Worm (Caenorhabditis elegans) whole organism, L1 larva: ENCODE data around the gene F43E2.6.

Source experiments
- C16A3.4 ChIP-seq: fragments of 150-350 bp; optimal IDR thresholded peaks from 2 replicates; lab custom pipeline; 2014; ENCODE audit warnings: missing biosample characterization, missing genetic modification characterization
- Y116A8C.19 ChIP-seq: sonication (generic microtip); optimal IDR thresholded peaks from 2 replicates; lab custom pipeline; 2016; ENCODE audit warnings: missing compliant biosample characterization, missing genetic modification characterization, borderline replicate concordance
- alr-1 ChIP-seq: fragments of 200-800 bp; sonication (Bioruptor generic); optimal IDR thresholded peaks from 2 replicates; lab custom pipeline; 2018; ENCODE audit warnings: borderline replicate concordance, mild to moderate bottlenecking, missing genetic modification characterization, missing compliant biosample characterization
- ama-1 ChIP-seq: fragments of 150-350 bp; optimal IDR thresholded peaks from 2 replicates; lab custom pipeline; 2014
- blmp-1 ChIP-seq: fragments of 150-350 bp; optimal IDR thresholded peaks from 2 replicates; lab custom pipeline; 2014; ENCODE audit warnings: missing biosample characterization, missing genetic modification characterization
- ceh-90 ChIP-seq: sonication (generic microtip); optimal IDR thresholded peaks from 2 replicates; lab custom pipeline; 2016; ENCODE audit warnings: missing genetic modification characterization, missing compliant biosample characterization
- dpl-1 ChIP-seq, 3 experiments: fragments of 150-350 bp in 2 of 3; sonication (generic microtip) in 1 of 3; optimal IDR thresholded peaks; 2 replicates each; lab custom pipeline; 2014 to 2017; ENCODE audit warnings: missing biosample characterization in 3 of 3, missing genetic modification characterization in 3 of 3, missing genetic modification reagents in 3 of 3
- dsc-1 ChIP-seq: sonication (generic microtip); optimal IDR thresholded peaks from 2 replicates; lab custom pipeline; 2016; ENCODE audit warnings: mild to moderate bottlenecking, missing genetic modification characterization, missing compliant biosample characterization
- efl-1 ChIP-seq, 4 experiments: fragments of 150-350 bp; optimal IDR thresholded peaks in 3 of 4; peaks in 1 of 4; 1 replicate in 1 of 4; 2 replicates in 3 of 4; lab custom pipeline; 2014; ENCODE audit warnings: missing biosample characterization in 2 of 4, missing genetic modification characterization in 2 of 4, missing genetic modification reagents in 2 of 4
- egl-13 ChIP-seq: sonication (generic microtip); optimal IDR thresholded peaks from 2 replicates; lab custom pipeline; 2016; ENCODE audit warnings: missing genotype, missing genetic modification reagents, missing genetic modification characterization, missing compliant biosample characterization
- egl-27 ChIP-seq, 2 experiments: fragments of 150-350 bp in 1 of 2; sonication (generic microtip); optimal IDR thresholded peaks; 3 replicates each; lab custom pipeline; 2017 to 2018; ENCODE audit warnings: missing biosample characterization in 2 of 2, missing genetic modification characterization in 2 of 2, missing genetic modification reagents in 2 of 2
- ets-5 ChIP-seq: fragments of 200-800 bp; sonication (Bioruptor generic); IDR thresholded peaks from 2 replicates; pipeline ENCODE4 v1.3.6; 2022; ENCODE audit warnings: missing genetic modification characterization, missing compliant biosample characterization
- hlh-17 ChIP-seq: fragments of 200-800 bp; sonication (Bioruptor generic); optimal IDR thresholded peaks from 2 replicates; lab custom pipeline; 2018; ENCODE audit warnings: missing genetic modification characterization, mild to moderate bottlenecking, missing compliant biosample characterization, moderate library complexity, borderline replicate concordance
- hlh-4 ChIP-seq: sonication (generic microtip); optimal IDR thresholded peaks from 2 replicates; lab custom pipeline; 2016; ENCODE audit warnings: mild to moderate bottlenecking, missing genetic modification characterization, missing compliant biosample characterization
- lin-14 ChIP-seq: fragments of 200-800 bp; sonication (Bioruptor generic); optimal IDR thresholded peaks from 2 replicates; lab custom pipeline; 2018; ENCODE audit warnings: mild to moderate bottlenecking, missing genetic modification characterization, moderate library complexity, missing compliant biosample characterization
- mdl-1 ChIP-seq, 2 experiments: fragments of 150-350 bp; optimal IDR thresholded peaks; 2 replicates each; lab custom pipeline; 2014 to 2017; ENCODE audit warnings: missing biosample characterization in 2 of 2, missing genetic modification characterization in 2 of 2, inconsistent platforms in 1 of 2
- mef-2 ChIP-seq: fragments of 150-350 bp; optimal IDR thresholded peaks from 2 replicates; lab custom pipeline; 2014; ENCODE audit warnings: missing biosample characterization, missing genetic modification characterization
- mep-1 ChIP-seq: fragments of 150-350 bp; optimal IDR thresholded peaks from 2 replicates; lab custom pipeline; 2014; ENCODE audit warnings: missing biosample characterization, missing genetic modification characterization
- nhr-12 ChIP-seq: sonication (generic microtip); optimal IDR thresholded peaks from 2 replicates; lab custom pipeline; 2017; ENCODE audit warnings: missing biosample characterization, missing genetic modification characterization
- nhr-19 ChIP-seq: fragments of 200-800 bp; sonication (Bioruptor generic); conservative IDR thresholded peaks from 2 replicates; pipeline ENCODE4 v1.3.6; 2022; ENCODE audit warnings: missing genetic modification characterization, missing compliant biosample characterization
- nhr-20 ChIP-seq: sonication (generic microtip); optimal IDR thresholded peaks from 2 replicates; lab custom pipeline; 2016; ENCODE audit warnings: mild to moderate bottlenecking, missing genetic modification characterization, missing compliant biosample characterization
- nhr-71 ChIP-seq: sonication (generic microtip); optimal IDR thresholded peaks from 2 replicates; lab custom pipeline; 2016; ENCODE audit warnings: mild to moderate bottlenecking, missing genetic modification characterization, moderate library complexity, missing compliant biosample characterization
- nhr-77 ChIP-seq: fragments of 150-350 bp; optimal IDR thresholded peaks from 2 replicates; lab custom pipeline; 2014; ENCODE audit warnings: missing biosample characterization, missing genetic modification characterization
- nhr-84 ChIP-seq: sonication (generic microtip); optimal IDR thresholded peaks from 2 replicates; lab custom pipeline; 2017; ENCODE audit warnings: missing biosample characterization, missing genetic modification characterization
- nhr-90 ChIP-seq: sonication (generic microtip); optimal IDR thresholded peaks from 2 replicates; lab custom pipeline; 2016; ENCODE audit warnings: mild to moderate bottlenecking, missing genetic modification characterization, missing compliant biosample characterization; ENCODE audit not compliant: poor library complexity
- pag-3 ChIP-seq: sonication (generic microtip); optimal IDR thresholded peaks from 2 replicates; lab custom pipeline; 2017; ENCODE audit warnings: missing genetic modification characterization, mild to moderate bottlenecking, missing compliant biosample characterization, antibody characterized with exemption, borderline replicate concordance; ENCODE audit not compliant: insufficient read depth
- pax-3 ChIP-seq: fragments of 200-800 bp; sonication (Bioruptor generic); optimal IDR thresholded peaks from 2 replicates; lab custom pipeline; 2018; ENCODE audit warnings: mild to moderate bottlenecking, missing genetic modification characterization, moderate library complexity, missing compliant biosample characterization
- snpc-4 ChIP-seq: fragments of 150-350 bp; optimal IDR thresholded peaks from 2 replicates; lab custom pipeline; 2014; ENCODE audit warnings: missing biosample characterization, missing genetic modification characterization
- sox-4 ChIP-seq: sonication (generic microtip); optimal IDR thresholded peaks from 2 replicates; lab custom pipeline; 2016; ENCODE audit warnings: missing genetic modification characterization, missing compliant biosample characterization
- unc-98 ChIP-seq: fragments of 200-800 bp; sonication (Bioruptor generic); IDR thresholded peaks from 2 replicates; pipeline ENCODE4 v1.3.6; 2022; ENCODE audit warnings: missing genetic modification characterization, missing compliant biosample characterization
- xbp-1 ChIP-seq: sonication (generic microtip); optimal IDR thresholded peaks from 2 replicates; lab custom pipeline; 2016; ENCODE audit warnings: missing genetic modification characterization, missing compliant biosample characterization
- zag-1 ChIP-seq: fragments of 150-350 bp; optimal IDR thresholded peaks from 2 replicates; lab custom pipeline; 2014; ENCODE audit warnings: missing biosample characterization, missing genetic modification characterization
- zip-4 ChIP-seq: fragments of 200-800 bp; sonication (Bioruptor generic); optimal IDR thresholded peaks from 2 replicates; lab custom pipeline; 2018; ENCODE audit warnings: mild to moderate bottlenecking, missing genetic modification characterization, moderate library complexity, missing compliant biosample characterization

Gene F43E2.6

DNA sequence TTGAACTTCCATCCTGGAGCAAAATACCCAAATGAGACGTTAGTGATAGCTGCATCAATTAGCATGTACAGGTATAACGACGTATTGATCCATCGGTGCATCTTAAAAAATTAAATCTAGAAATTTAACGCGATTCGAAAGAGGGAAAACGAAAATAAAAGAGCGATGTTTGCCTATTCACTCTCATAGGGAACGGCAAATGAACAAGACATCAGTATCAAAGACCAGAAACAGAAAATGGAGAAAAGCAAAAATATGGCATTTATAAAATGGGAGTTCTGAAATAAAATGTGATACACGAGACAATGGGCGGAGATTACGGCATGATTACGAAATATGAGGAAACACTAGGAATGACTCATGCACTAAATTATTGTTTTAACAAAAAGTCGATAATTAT is 12.3 kb downstream of the F43E2.6 start, which contains the start of gene haf-2:
Gene haf-2, minus strand, starts transcription at position 101 of the 400 bp plus-strand sequence.
- no peak for TF ChIP-seq hlh-17 (GFP tag; lab: Kevin White, UChicago)

DNA sequence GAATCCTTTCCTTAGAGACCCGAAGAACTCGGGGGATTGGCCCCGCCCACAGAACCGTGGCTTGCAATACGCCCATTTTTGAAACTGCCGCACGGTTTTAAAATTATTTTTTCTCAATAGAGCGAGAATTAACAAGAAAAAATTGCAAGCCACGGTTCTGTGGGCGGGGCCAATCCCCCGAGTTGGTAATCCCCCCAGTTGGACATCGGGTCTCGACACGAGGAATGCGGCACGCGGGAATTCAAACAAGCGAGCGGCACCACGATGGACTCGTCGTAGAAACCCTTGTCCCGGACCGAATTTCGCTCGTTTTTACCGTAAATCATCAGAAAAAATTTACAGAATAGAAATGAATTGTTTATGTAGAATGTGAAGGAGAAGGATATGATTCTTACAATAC is 15.6 kb downstream of the F43E2.6 start:
- TF ChIP-seq efl-1 (optimal IDR thresholded peaks at IDR 0.05; lab: Kevin White, UChicago) (peak in 1 of 2 experiments; percentile 2), efl-1 (GFP tag; optimal IDR thresholded peaks at IDR 0.05 in 1 of 2; lab: Kevin White, UChicago) (peak in 1 of 2 experiments; percentile 20), Y116A8C.19 (tag; lab: Kevin White, UChicago) (no peak), xbp-1 (tag; lab: Kevin White, UChicago) (no peak), C16A3.4 (no peak), mdl-1 (tag; optimal IDR thresholded peaks at IDR 0.05; lab: Kevin White, UChicago) (no peak)

DNA sequence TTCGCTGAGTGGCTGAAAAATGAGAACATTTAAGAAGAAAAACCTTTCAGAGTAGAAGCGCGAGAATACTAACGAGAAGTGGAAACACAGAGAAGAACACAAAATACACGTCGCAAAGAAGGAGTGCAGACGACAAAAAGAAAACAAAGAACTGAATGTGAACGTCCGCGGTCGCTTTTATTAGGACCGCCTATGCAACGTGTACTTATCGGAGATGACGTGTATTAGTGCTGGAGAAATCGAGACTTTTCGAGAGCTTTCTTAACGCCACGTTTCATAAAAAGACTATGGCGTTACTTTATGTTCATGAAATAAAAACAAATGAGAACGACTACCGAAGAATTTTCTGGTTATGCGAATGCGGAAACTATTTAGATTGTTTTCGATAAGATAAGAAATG is 16.2 kb downstream of the F43E2.6 start, which contains the start of gene hsp-4:
Gene hsp-4, minus strand, starts transcription at position 139 of the 400 bp plus-strand sequence.
- TF ChIP-seq hlh-4 (tag; lab: Kevin White, UChicago) = no peak
- no peak for TF ChIP-seq zag-1 (tag; lab: Kevin White, UChicago)
- TF ChIP-seq ets-5 (GFP tag; lab: Robert Waterston, UW) = no peak
- TF ChIP-seq mef-2 = no peak
- TF ChIP-seq egl-27 (tag; optimal IDR thresholded peaks at IDR 0.05; lab: Kevin White, UChicago) = no peak
- peak; percentile 24 for TF ChIP-seq mep-1 (tag; lab: Kevin White, UChicago)
- TF ChIP-seq nhr-12 (tag; lab: Kevin White, UChicago) = no peak
- peak; percentile 79 for TF ChIP-seq blmp-1 (tag; lab: Kevin White, UChicago)
- TF ChIP-seq nhr-77 (tag; lab: Kevin White, UChicago) = no peak
- TF ChIP-seq ceh-90 = no peak
- no peak for TF ChIP-seq egl-13
- peak; percentile 23 for TF ChIP-seq lin-14 (GFP tag; lab: Kevin White, UChicago)
- TF ChIP-seq xbp-1 (tag; lab: Kevin White, UChicago) = peak; percentile 100

DNA sequence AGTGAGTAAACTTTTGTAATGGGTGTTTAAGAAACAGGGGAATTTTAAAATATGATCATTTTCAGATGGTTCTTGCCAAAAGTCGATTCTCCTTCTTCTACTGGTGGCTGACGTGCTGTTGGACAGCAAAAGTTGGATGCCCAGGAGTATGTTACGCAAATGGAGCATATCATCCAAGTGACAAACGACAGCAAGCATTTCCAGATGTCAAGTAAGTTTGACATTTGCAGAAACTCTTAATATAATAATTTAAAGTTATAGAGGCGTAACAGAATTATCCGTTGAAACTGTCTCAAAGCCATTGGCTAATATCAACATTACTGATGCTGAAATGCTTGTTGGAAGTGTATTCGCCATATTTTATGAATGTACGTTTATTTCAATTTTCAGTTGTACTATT is 20.6 kb downstream of the F43E2.6 start:
- TF ChIP-seq dpl-1 (GFP tag; optimal IDR thresholded peaks at IDR 0.05; lab: Kevin White, UChicago) (no peak), dsc-1 (no peak), unc-98 (GFP tag; lab: Robert Waterston, UW) (no peak), efl-1 (optimal IDR thresholded peaks at IDR 0.05; lab: Kevin White, UChicago) (no peak), efl-1 (GFP tag; optimal IDR thresholded peaks at IDR 0.05 in 1 of 2; lab: Kevin White, UChicago) (peak in 1 of 2 experiments; percentile 80), mef-2 (no peak), pag-3 (tag; lab: Kevin White, UChicago) (no peak)

DNA sequence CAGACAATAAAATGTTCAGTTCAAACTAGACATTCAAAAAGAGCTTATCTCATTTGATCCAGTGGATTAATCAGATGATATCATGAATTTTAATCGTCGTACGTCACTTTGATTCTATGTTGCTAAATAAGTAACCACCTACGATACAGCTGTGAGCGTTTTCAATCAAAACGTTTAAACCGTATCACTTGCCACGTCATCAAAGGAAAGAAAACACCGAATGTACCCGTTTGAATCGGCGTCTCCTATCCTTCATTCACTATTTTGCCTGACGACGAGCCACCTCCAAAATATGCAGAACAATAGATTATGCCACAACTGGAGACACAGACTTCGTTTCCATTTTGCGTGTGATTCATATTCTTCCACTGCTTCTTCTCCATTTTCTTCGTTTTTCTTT is 22.8 kb downstream of the F43E2.6 start:
- TF ChIP-seq dsc-1 (peak; percentile 22), nhr-84 (tag; lab: Kevin White, UChicago) (peak; percentile 34), mef-2 (no peak), hlh-17 (GFP tag; lab: Kevin White, UChicago) (no peak), nhr-71 (tag; lab: Kevin White, UChicago) (no peak), zip-4 (GFP tag; lab: Kevin White, UChicago) (peak; percentile 9), sox-4 (tag; lab: Kevin White, UChicago) (no peak), snpc-4 (no peak), pax-3 (no peak), mep-1 (tag; lab: Kevin White, UChicago) (no peak)

DNA sequence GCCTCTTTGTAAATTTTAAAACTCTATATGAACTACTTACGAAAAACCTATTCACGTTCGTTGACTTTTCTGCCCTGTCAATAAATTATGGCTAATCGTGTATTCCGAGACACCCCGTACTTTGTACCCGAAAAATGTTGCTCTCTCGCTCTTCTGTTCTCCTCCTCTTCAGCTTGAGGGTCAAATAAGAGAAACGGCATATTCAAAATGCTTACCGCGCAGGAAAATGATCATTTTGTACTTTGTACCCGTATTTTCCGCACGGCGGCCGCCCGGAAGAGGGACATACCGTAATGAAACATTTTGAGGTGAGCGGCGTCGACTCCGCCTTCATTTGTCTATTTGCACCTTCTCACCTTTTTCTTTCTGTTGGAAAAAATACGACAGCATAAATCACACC is 25.0 kb downstream of the F43E2.6 start:
- TF ChIP-seq nhr-90 (tag; lab: Kevin White, UChicago) (no peak), sox-4 (tag; lab: Kevin White, UChicago) (no peak), ama-1 (peak; percentile 4), nhr-20 (tag; lab: Kevin White, UChicago) (no peak), nhr-19 (GFP tag; lab: Robert Waterston, UW) (no peak), alr-1 (tag; lab: Kevin White, UChicago) (no peak)
